Worm (Caenorhabditis elegans): ENCODE results near the gene tomm-7.
A peak's percentile ranks its signal among the peaks of the same experiment; 100 is the strongest.

Gene tomm-7

ce11 chrIII:7818965-7819364 lies 40.4 kb upstream of the tomm-7 start:
- TF ChIP-seq unc-86 (tag; optimal IDR thresholded peaks at IDR 0.05) = no peak

ce11 chrIII:7819866-7820265 lies 39.5 kb upstream of the tomm-7 start:
- TF ChIP-seq lin-14 (GFP tag; optimal IDR thresholded peaks at IDR 0.05) (peak; percentile 23), efl-3 (GFP tag; optimal IDR thresholded peaks at IDR 0.05) (no peak), unc-86 (tag; optimal IDR thresholded peaks at IDR 0.05) (peak; percentile 38), rnt-1 (tag; optimal IDR thresholded peaks at IDR 0.05) (peak; percentile 7), ceh-90 (tag; optimal IDR thresholded peaks at IDR 0.05) (no peak), nhr-85 (tag) (peak; percentile 74), lsy-2 (tag; optimal IDR thresholded peaks at IDR 0.05) (peak; percentile 25 to 59)

ce11 chrIII:7823285-7823684 lies 36.1 kb upstream of the tomm-7 start:
- TF ChIP-seq hpl-2 (GFP tag; optimal IDR thresholded peaks at IDR 0.05) (no peak), C16A3.4 (tag; optimal IDR thresholded peaks at IDR 0.05) (no peak), F16B12.6 (tag; optimal IDR thresholded peaks at IDR 0.05) (no peak), lir-3 (tag; optimal IDR thresholded peaks at IDR 0.05; ENCODE audit: poor library complexity) (no peak), nhr-76 (tag; optimal IDR thresholded peaks at IDR 0.05) (no peak), pag-3 (tag; optimal IDR thresholded peaks at IDR 0.05; ENCODE audit: borderline replicate concordance, insufficient read depth) (no peak), hlh-17 (GFP tag; optimal IDR thresholded peaks at IDR 0.05; ENCODE audit: borderline replicate concordance) (no peak), lin-15B (tag; optimal IDR thresholded peaks at IDR 0.05) (no peak), nhr-77 (tag; optimal IDR thresholded peaks at IDR 0.05) (no peak), alr-1 (tag; optimal IDR thresholded peaks at IDR 0.05; ENCODE audit: borderline replicate concordance) (no peak), unc-98 (GFP tag; IDR thresholded peaks at IDR 0.05) (no peak), irx-1 (tag; optimal IDR thresholded peaks at IDR 0.05) (no peak), snu-23 (GFP tag; optimal IDR thresholded peaks at IDR 0.05) (no peak), unc-130 (tag; optimal IDR thresholded peaks at IDR 0.05) (no peak), zip-4 (GFP tag; optimal IDR thresholded peaks at IDR 0.05) (no peak), hlh-4 (tag; optimal IDR thresholded peaks at IDR 0.05) (no peak), grh-1 (GFP tag; IDR thresholded peaks at IDR 0.05) (no peak), nhr-20 (tag; optimal IDR thresholded peaks at IDR 0.05) (no peak), efl-1 (optimal IDR thresholded peaks at IDR 0.05) (no peak), efl-1 (GFP tag; optimal IDR thresholded peaks at IDR 0.05 in 1 of 2) (no peak)

- TF ChIP-seq grh-1 (GFP tag; IDR thresholded peaks at IDR 0.05) (no peak), nhr-11 (tag; optimal IDR thresholded peaks at IDR 0.05) (no peak), hlh-17 (GFP tag; optimal IDR thresholded peaks at IDR 0.05; ENCODE audit: borderline replicate concordance) (no peak), rnt-1 (tag; optimal IDR thresholded peaks at IDR 0.05) (no peak), unc-86 (tag; optimal IDR thresholded peaks at IDR 0.05) (peak; percentile 22), efl-1 (optimal IDR thresholded peaks at IDR 0.05) (no peak), efl-1 (GFP tag; optimal IDR thresholded peaks at IDR 0.05 in 1 of 2) (peak in 1 of 2 experiments; percentile 21), mdl-1 (tag; optimal IDR thresholded peaks at IDR 0.05) (no peak), ceh-8 (GFP tag; optimal IDR thresholded peaks at IDR 0.05) (no peak), nhr-237 (tag; optimal IDR thresholded peaks at IDR 0.05) (no peak), C34B4.2 (tag; optimal IDR thresholded peaks at IDR 0.05) (no peak), vab-15 (tag; optimal IDR thresholded peaks at IDR 0.05) (no peak), egl-13 (tag; optimal IDR thresholded peaks at IDR 0.05) (no peak), efl-3 (GFP tag; optimal IDR thresholded peaks at IDR 0.05) (no peak), nhr-90 (tag; optimal IDR thresholded peaks at IDR 0.05; ENCODE audit: poor library complexity) (no peak), nhr-28 (tag; optimal IDR thresholded peaks at IDR 0.05) (no peak)
These were observed 35.4 kb upstream of the tomm-7 start for ce11 chrIII:7824041-7824440.
